Worm (Caenorhabditis elegans) whole organism, L1 larva: Measurements from ENCODE around the gene T07A5.1.

Experiments
- blmp-1 ChIP-seq: fragments of 150-350 bp; optimal IDR thresholded peaks from 2 replicates; lab custom pipeline; 2014; ENCODE audit warnings: missing biosample characterization, missing genetic modification characterization
- ceh-88 ChIP-seq: fragments of 200-800 bp; sonication (Bioruptor generic); IDR thresholded peaks from 2 replicates; pipeline ENCODE4 v1.3.6; 2022; ENCODE audit warnings: missing genetic modification characterization, missing compliant biosample characterization
- egl-27 ChIP-seq, 2 experiments: fragments of 150-350 bp in 1 of 2; sonication (generic microtip); optimal IDR thresholded peaks; 3 replicates each; lab custom pipeline; 2017 to 2018; ENCODE audit warnings: missing biosample characterization in 2 of 2, missing genetic modification characterization in 2 of 2, missing genetic modification reagents in 2 of 2
- lin-39 ChIP-seq: fragments of 150-350 bp; optimal IDR thresholded peaks from 2 replicates; lab custom pipeline; 2014; ENCODE audit warnings: missing biosample characterization, missing genetic modification reagents, missing genetic modification characterization
- mdl-1 ChIP-seq, 2 experiments: fragments of 150-350 bp; optimal IDR thresholded peaks; 2 replicates each; lab custom pipeline; 2014 to 2017; ENCODE audit warnings: missing biosample characterization in 2 of 2, missing genetic modification characterization in 2 of 2, inconsistent platforms in 1 of 2
- nhr-28 ChIP-seq: fragments of 150-350 bp; optimal IDR thresholded peaks from 2 replicates; lab custom pipeline; 2014; ENCODE audit warnings: missing biosample characterization, missing genetic modification characterization
- rnt-1 ChIP-seq: sonication (generic microtip); optimal IDR thresholded peaks from 2 replicates; lab custom pipeline; 2016; ENCODE audit warnings: mild to moderate bottlenecking, missing genetic modification characterization, moderate library complexity, missing compliant biosample characterization
- unc-62 ChIP-seq: fragments of 150-350 bp; optimal IDR thresholded peaks from 2 replicates; lab custom pipeline; 2014; ENCODE audit warnings: missing biosample characterization, missing genetic modification reagents, missing genetic modification characterization

DNA sequence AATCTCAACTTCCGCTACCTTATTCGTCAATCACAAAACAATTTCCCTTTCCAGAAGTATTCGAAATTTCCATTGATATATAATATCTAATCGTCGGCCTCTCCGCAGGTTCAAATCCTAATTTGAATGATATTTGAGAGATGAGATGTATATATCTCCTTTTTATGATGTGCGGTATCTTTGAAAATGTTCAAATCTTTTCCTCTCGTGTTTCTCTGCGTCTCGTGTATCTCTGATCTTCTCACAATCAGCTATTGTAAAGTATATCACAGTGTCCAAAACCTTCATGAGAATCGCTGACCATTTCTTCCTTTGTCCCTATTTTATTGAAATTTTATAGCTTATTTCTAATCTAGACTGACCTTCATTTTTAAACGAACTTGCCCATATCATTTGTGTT is 16.2 kb downstream of the T07A5.1 start:
- TF ChIP-seq lin-39 (no peak), ceh-88 (no peak), egl-27 (tag; optimal IDR thresholded peaks at IDR 0.05; lab: Kevin White, UChicago) (no peak), rnt-1 (tag; lab: Kevin White, UChicago) (no peak), blmp-1 (tag; lab: Kevin White, UChicago) (peak; percentile 48), mdl-1 (tag; optimal IDR thresholded peaks at IDR 0.05; lab: Kevin White, UChicago) (no peak), nhr-28 (no peak), unc-62 (GFP tag; lab: Kevin White, UChicago) (no peak)
